Worm (Caenorhabditis elegans) whole organism, L4 larva: ENCODE data around the gene H03G16.7.

Experiments used
- mdl-1 ChIP-seq, 2 experiments: fragments of 150-350 bp in 1 of 2; sonication (generic microtip) in 1 of 2; optimal IDR thresholded peaks; 2 replicates each; lab custom pipeline; 2014 to 2017; ENCODE audit warnings: missing biosample characterization in 2 of 2, missing genetic modification characterization in 2 of 2
- nhr-11 ChIP-seq: fragments of 150-350 bp; optimal IDR thresholded peaks from 2 replicates; lab custom pipeline; 2014; ENCODE audit warnings: missing biosample characterization, missing genetic modification characterization
- unc-130 ChIP-seq: sonication (generic microtip); optimal IDR thresholded peaks from 2 replicates; lab custom pipeline; 2016; ENCODE audit warnings: missing genetic modification reagents, missing genetic modification characterization, missing compliant biosample characterization
- unc-62 ChIP-seq, 3 experiments: fragments of 150-350 bp in 1 of 3; sonication (generic microtip); optimal IDR thresholded peaks in 2 of 3; peaks in 1 of 3; 1 replicate in 1 of 3; 2 replicates in 2 of 3; lab custom pipeline; 2014 to 2017; ENCODE audit warnings: missing biosample characterization in 3 of 3, missing genetic modification characterization in 3 of 3, missing genetic modification reagents in 3 of 3, missing genotype in 1 of 3

DNA sequence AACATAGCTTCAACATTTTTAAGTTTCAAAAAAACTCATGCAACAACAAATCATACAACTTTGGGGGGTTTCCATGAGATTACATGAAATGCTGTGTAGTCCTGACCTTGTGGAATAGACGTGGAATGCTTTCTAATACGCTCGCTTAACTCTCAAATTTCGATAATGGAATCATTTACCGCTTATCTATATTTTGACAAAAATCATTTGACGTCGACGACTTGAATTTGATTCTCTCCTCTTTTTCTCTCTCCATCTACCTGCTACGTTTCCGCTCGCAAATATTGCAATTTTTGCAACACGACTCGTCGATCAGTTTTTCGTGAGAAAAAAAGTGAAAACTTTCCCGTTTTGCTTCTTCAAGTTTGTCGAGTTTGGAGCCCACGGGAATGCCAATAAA is 33.3 kb upstream of the H03G16.7 start, which contains the start of gene flr-4:
- TF ChIP-seq mdl-1 (tag; optimal IDR thresholded peaks at IDR 0.05; lab: Kevin White, UChicago) (no peak), unc-62 (GFP tag; optimal IDR thresholded peaks at IDR 0.05 in 1 of 2; lab: Kevin White, UChicago) (no peak), unc-62 (tag; optimal IDR thresholded peaks at IDR 0.05; lab: Kevin White, UChicago) (no peak), nhr-11 (tag; lab: Kevin White, UChicago) (no peak), unc-130 (GFP tag; lab: Kevin White, UChicago) (no peak)
